Worm (Caenorhabditis elegans): ENCODE results near the gene F41D9.2.
"Not testable (repeated sequence)": the region's sequence is repeated elsewhere in the genome, so short reads cannot be mapped to it uniquely, and the experiment has no call there.

Gene F41D9.2

DNA sequence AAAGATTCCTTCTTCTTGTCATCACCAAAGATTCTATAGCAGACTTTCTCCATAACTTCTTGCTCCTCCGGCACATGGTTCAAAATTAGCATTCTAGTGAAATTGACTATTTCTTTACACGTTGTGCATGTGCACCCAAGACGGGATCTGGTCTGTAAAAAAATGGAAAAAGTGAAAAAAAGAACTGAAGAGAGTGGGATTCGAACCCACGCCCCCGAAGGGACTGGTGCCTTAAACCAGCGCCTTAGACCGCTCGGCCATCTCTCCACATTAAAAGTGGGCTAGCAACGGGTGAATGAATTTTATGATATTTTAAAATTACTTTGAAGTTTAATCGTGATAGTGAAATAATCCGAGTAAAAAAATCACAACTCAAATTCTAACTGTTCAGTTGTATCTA, 33.0 kb upstream of the F41D9.2 start (continued):
- 0 out of 2 replicates have a peak, but pooled peaks have one; percentile 38 for TF ChIP-seq Y53G8AR.9 (GFP tag; conservative IDR thresholded peaks at IDR 0.05)
- no peak for TF ChIP-seq ztf-6 (GFP tag; IDR thresholded peaks at IDR 0.05)
- TF ChIP-seq atf-7 (tag; optimal IDR thresholded peaks at IDR 0.05), result no peak

DNA sequence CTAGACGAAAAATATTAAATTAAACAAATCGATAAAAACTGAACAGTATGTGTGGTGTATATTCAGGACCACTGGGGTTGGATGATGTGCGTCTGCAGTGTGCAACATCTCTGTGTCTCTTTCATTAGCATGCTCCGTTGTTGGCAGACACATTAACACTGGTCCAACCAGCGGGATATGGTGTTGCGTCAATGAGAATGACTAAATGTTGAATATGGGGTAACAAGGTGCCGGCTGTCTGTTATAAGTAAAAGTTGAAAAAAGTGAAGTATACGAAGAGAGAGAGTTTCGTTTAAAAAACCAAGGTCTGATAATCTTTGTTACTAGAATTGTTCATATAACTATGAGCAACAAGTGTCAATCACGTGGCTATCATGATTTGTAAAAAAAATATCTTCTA, 32.1 kb upstream of the F41D9.2 start, which contains the start of gene ced-8:
ced-8 (minus strand) TSS at position 101 of the 400 bp plus-strand sequence.
- TF ChIP-seq nfya-1 (tag; optimal IDR thresholded peaks at IDR 0.05; ENCODE audit: borderline replicate concordance, insufficient read depth) (no peak), ccch-3 (GFP tag; optimal IDR thresholded peaks at IDR 0.05) (no peak)

ce11 chrX:8413130-8413529, 28.4 kb upstream of the F41D9.2 start, which contains the start of gene F08F1.4:
Gene F08F1.4, plus strand, starts transcription at chrX:8413430.
- TF ChIP-seq tbx-9 (tag; optimal IDR thresholded peaks at IDR 0.05; ENCODE audit: borderline replicate concordance), result no peak
- TF ChIP-seq nfya-2 (GFP tag; IDR thresholded peaks at IDR 0.05), result no peak
- TF ChIP-seq ztf-28 (GFP tag; IDR thresholded peaks at IDR 0.05), result no peak
- TF ChIP-seq snpc-1.1 (tag; optimal IDR thresholded peaks at IDR 0.05; ENCODE audit: insufficient read depth), result no peak
- TF ChIP-seq snpc-1.3 (tag; optimal IDR thresholded peaks at IDR 0.05; ENCODE audit: insufficient read depth), result no peak
- no peak for TF ChIP-seq pha-4 (tag; optimal IDR thresholded peaks at IDR 0.05)
- TF ChIP-seq ztf-22 (GFP tag; optimal IDR thresholded peaks at IDR 0.05), result no peak
- TF ChIP-seq aptf-2 (GFP tag; conservative IDR thresholded peaks at IDR 0.05), result no peak
- TF ChIP-seq ztf-18 (tag; optimal IDR thresholded peaks at IDR 0.05), result no peak
- TF ChIP-seq bed-1 (GFP tag; IDR thresholded peaks at IDR 0.05), result no peak
- TF ChIP-seq B0035.1 (tag; optimal IDR thresholded peaks at IDR 0.05), result no peak
- TF ChIP-seq unc-62 (GFP tag; optimal IDR thresholded peaks at IDR 0.05), result no peak
- TF ChIP-seq xnd-1 (tag; optimal IDR thresholded peaks at IDR 0.05), result no peak
- no peak for TF ChIP-seq F23B12.7 (tag; optimal IDR thresholded peaks at IDR 0.05; ENCODE audit: insufficient read depth)
- TF ChIP-seq nhr-27 (tag; optimal IDR thresholded peaks at IDR 0.05), result no peak
- no peak for TF ChIP-seq him-1 (tag; optimal IDR thresholded peaks at IDR 0.05)
- TF ChIP-seq nhr-179 (tag; optimal IDR thresholded peaks at IDR 0.05), result no peak
- TF ChIP-seq hmg-1.2 (GFP tag; IDR thresholded peaks at IDR 0.05), result no peak
- TF ChIP-seq ama-1 (optimal IDR thresholded peaks at IDR 0.05), result no peak
- TF ChIP-seq ama-1 (GFP tag; optimal IDR thresholded peaks at IDR 0.05), result no peak
- no peak for TF ChIP-seq madf-10 (tag; optimal IDR thresholded peaks at IDR 0.05)

DNA sequence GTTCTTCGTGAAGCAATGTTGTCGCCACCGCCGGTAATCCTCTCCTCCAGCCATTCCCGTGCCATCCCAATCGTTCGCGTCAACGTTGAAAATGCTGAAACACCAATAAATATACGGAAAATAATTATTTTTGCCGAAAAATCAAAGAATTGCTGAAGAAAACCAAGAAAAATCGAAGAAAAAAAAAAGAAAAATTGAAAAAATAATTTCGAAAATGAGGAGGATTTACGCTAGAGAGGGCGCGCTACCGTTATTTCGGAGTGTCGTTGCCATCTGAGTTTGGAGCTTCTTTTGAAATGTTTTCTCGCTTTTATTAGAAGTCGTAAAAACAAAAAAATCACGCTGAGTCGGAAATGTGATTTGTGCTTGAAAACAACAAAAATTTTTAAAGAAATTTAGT, 26.0 kb upstream of the F41D9.2 start, which contains the start of gene F08F1.9:
F08F1.9 (minus strand) TSS at position 101 of the 400 bp plus-strand sequence.
- TF ChIP-seq F37B4.10 (GFP tag; IDR thresholded peaks at IDR 0.05); B0336.3 (GFP tag; IDR thresholded peaks at IDR 0.05); lir-1 (GFP tag; conservative IDR thresholded peaks at IDR 0.05): not testable (repeated sequence)

DNA sequence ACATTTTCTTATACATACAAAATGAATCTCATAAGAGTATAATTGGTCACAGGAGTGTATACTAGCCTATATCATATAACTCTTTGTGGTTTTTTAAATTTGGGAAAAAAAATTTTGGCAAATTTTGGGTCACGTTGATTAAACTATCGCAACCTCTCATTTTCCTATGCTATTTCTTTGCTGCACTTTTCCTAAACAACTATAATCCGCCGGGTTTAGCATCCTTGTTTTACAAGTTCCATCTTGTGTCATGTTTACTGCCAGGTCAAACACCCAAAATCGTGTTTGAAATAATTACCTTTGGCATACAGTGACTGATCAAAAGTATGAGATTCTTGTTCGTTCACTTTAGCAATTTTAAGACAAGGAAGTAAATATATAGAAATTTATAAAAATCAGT, 23.5 kb upstream of the F41D9.2 start, which contains the start of gene sulp-3:
sulp-3 (minus strand) TSS at position 101 of the 400 bp plus-strand sequence.
- TF ChIP-seq ztf-18 (tag; optimal IDR thresholded peaks at IDR 0.05) (no peak), ets-4 (GFP tag; optimal IDR thresholded peaks at IDR 0.05) (no peak), ccch-3 (GFP tag; optimal IDR thresholded peaks at IDR 0.05) (no peak), akir-1 (GFP tag; optimal IDR thresholded peaks at IDR 0.05) (no peak), pbrm-1 (GFP tag; IDR thresholded peaks at IDR 0.05) (no peak), mes-4 (tag; optimal IDR thresholded peaks at IDR 0.05) (no peak), madf-6 (GFP tag; IDR thresholded peaks at IDR 0.05) (no peak), dpff-1 (tag; optimal IDR thresholded peaks at IDR 0.05) (no peak), B0019.2 (GFP tag; conservative IDR thresholded peaks at IDR 0.05) (no peak), tbx-9 (tag; optimal IDR thresholded peaks at IDR 0.05; ENCODE audit: borderline replicate concordance) (no peak), F57A8.1 (GFP tag; optimal IDR thresholded peaks at IDR 0.05) (no peak), ztf-6 (GFP tag; IDR thresholded peaks at IDR 0.05) (no peak), athp-1 (tag; optimal IDR thresholded peaks at IDR 0.05) (no peak), madf-8 (GFP tag; conservative IDR thresholded peaks at IDR 0.05) (no peak), Y53G8AR.9 (GFP tag; conservative IDR thresholded peaks at IDR 0.05) (no peak), egl-18 (GFP tag; IDR thresholded peaks at IDR 0.05) (no peak), lin-35 (GFP tag; optimal IDR thresholded peaks at IDR 0.05) (no peak), somi-1 (GFP tag; optimal IDR thresholded peaks at IDR 0.05) (no peak), unc-130 (GFP tag; optimal IDR thresholded peaks at IDR 0.05) (no peak)
